Worm (Caenorhabditis elegans) whole organism, late embryonic: ENCODE measurements around the gene mans-4.

Source experiments
- K02D7.2 ChIP-seq: sonication (generic microtip); optimal IDR thresholded peaks from 2 replicates; lab custom pipeline; 2017; ENCODE audit warnings: mild to moderate bottlenecking, missing genetic modification characterization, missing compliant biosample characterization
- K09A11.1 ChIP-seq: sonication (generic microtip); optimal IDR thresholded peaks from 2 replicates; lab custom pipeline; 2017; ENCODE audit warnings: antibody characterized with exemption, mild to moderate bottlenecking, missing genetic modification characterization, missing compliant biosample characterization; ENCODE audit not compliant: insufficient read depth
- T23F11.4 ChIP-seq: fragments of 200-800 bp; sonication (Bioruptor generic); optimal IDR thresholded peaks from 2 replicates; lab custom pipeline; 2018; ENCODE audit warnings: mild to moderate bottlenecking, missing genetic modification characterization, missing compliant biosample characterization
- Y22D7AL.16 ChIP-seq: sonication (generic microtip); optimal IDR thresholded peaks from 2 replicates; lab custom pipeline; 2016; ENCODE audit warnings: missing genetic modification characterization, missing compliant biosample characterization
- ama-1 ChIP-seq: fragments of 150-350 bp; optimal IDR thresholded peaks from 2 replicates; lab custom pipeline; 2014
- ceh-19 ChIP-seq: fragments of 200-800 bp; sonication (Bioruptor generic); optimal IDR thresholded peaks from 2 replicates; lab custom pipeline; 2018; ENCODE audit warnings: mild to moderate bottlenecking, missing genetic modification characterization, missing compliant biosample characterization
- ceh-2 ChIP-seq: sonication (generic microtip); optimal IDR thresholded peaks from 2 replicates; lab custom pipeline; 2016; ENCODE audit warnings: missing genotype, missing genetic modification characterization, missing compliant biosample characterization
- ceh-22 ChIP-seq: sonication (generic microtip); optimal IDR thresholded peaks from 2 replicates; lab custom pipeline; 2017; ENCODE audit warnings: missing biosample characterization, missing genetic modification characterization
- ceh-24 ChIP-seq: sonication (generic microtip); optimal IDR thresholded peaks from 2 replicates; lab custom pipeline; 2016; ENCODE audit warnings: mild to moderate bottlenecking, missing genetic modification characterization, missing compliant biosample characterization
- ceh-30 ChIP-seq: fragments of 150-350 bp; optimal IDR thresholded peaks from 2 replicates; lab custom pipeline; 2014; ENCODE audit warnings: missing biosample characterization, missing genetic modification characterization
- ceh-31 ChIP-seq: sonication (generic microtip); optimal IDR thresholded peaks from 2 replicates; lab custom pipeline; 2016; ENCODE audit warnings: missing genetic modification characterization, missing compliant biosample characterization
- ceh-34 ChIP-seq: sonication (generic microtip); optimal IDR thresholded peaks from 2 replicates; lab custom pipeline; 2016; ENCODE audit warnings: mild to moderate bottlenecking, missing genetic modification characterization, missing compliant biosample characterization
- ceh-45 ChIP-seq: fragments of 200-800 bp; sonication (Bioruptor generic); IDR thresholded peaks from 2 replicates; pipeline ENCODE4 v1.3.6; 2022; ENCODE audit warnings: missing genetic modification reagents, missing genetic modification characterization, missing compliant biosample characterization
- ceh-48 ChIP-seq: sonication (generic microtip); optimal IDR thresholded peaks from 2 replicates; lab custom pipeline; 2016; ENCODE audit warnings: missing genetic modification characterization, inconsistent platforms, missing compliant biosample characterization
- ets-4 ChIP-seq: sonication (generic microtip); optimal IDR thresholded peaks from 2 replicates; lab custom pipeline; 2016; ENCODE audit warnings: missing genetic modification characterization, missing compliant biosample characterization
- eyg-1 ChIP-seq: sonication (generic microtip); optimal IDR thresholded peaks from 2 replicates; lab custom pipeline; 2016; ENCODE audit warnings: missing genotype, missing genetic modification characterization, missing compliant biosample characterization
- fax-1 ChIP-seq: sonication (generic microtip); optimal IDR thresholded peaks from 2 replicates; lab custom pipeline; 2016; ENCODE audit warnings: missing genotype, missing genetic modification characterization, missing compliant biosample characterization
- fkh-10 ChIP-seq: fragments of 150-350 bp; optimal IDR thresholded peaks from 2 replicates; lab custom pipeline; 2014; ENCODE audit warnings: missing biosample characterization, missing genetic modification reagents, missing genetic modification characterization
- gmeb-2 ChIP-seq: sonication (generic microtip); optimal IDR thresholded peaks from 2 replicates; lab custom pipeline; 2016; ENCODE audit warnings: missing genetic modification characterization, inconsistent platforms, missing compliant biosample characterization
- hlh-13 ChIP-seq: fragments of 200-800 bp; sonication (Bioruptor generic); optimal IDR thresholded peaks from 2 replicates; lab custom pipeline; 2018; ENCODE audit warnings: mild to moderate bottlenecking, missing genetic modification characterization, missing compliant biosample characterization
- hlh-30 ChIP-seq: sonication (generic microtip); optimal IDR thresholded peaks from 2 replicates; lab custom pipeline; 2017; ENCODE audit warnings: antibody characterized with exemption, missing genetic modification characterization, missing compliant biosample characterization; ENCODE audit not compliant: insufficient read depth
- hlh-6 ChIP-seq: sonication (generic microtip); optimal IDR thresholded peaks from 2 replicates; lab custom pipeline; 2016; ENCODE audit warnings: missing genotype, missing genetic modification characterization, missing compliant biosample characterization
- lim-6 ChIP-seq: sonication (generic microtip); optimal IDR thresholded peaks from 2 replicates; lab custom pipeline; 2016; ENCODE audit warnings: missing genetic modification characterization, missing compliant biosample characterization
- mec-3 ChIP-seq: sonication (generic microtip); optimal IDR thresholded peaks from 2 replicates; lab custom pipeline; 2016; ENCODE audit warnings: borderline replicate concordance, missing genetic modification characterization, missing compliant biosample characterization
- nhr-11 ChIP-seq: fragments of 150-350 bp; optimal IDR thresholded peaks from 2 replicates; lab custom pipeline; 2014; ENCODE audit warnings: missing biosample characterization, missing genetic modification characterization
- nhr-232 ChIP-seq: sonication (generic microtip); optimal IDR thresholded peaks from 2 replicates; lab custom pipeline; 2016; ENCODE audit warnings: missing genetic modification characterization, missing compliant biosample characterization
- odd-2 ChIP-seq: sonication (generic microtip); optimal IDR thresholded peaks from 2 replicates; lab custom pipeline; 2017; ENCODE audit warnings: antibody characterized with exemption, mild to moderate bottlenecking, missing genetic modification characterization, missing compliant biosample characterization
- pat-9 ChIP-seq: fragments of 200-800 bp; sonication (Bioruptor generic); optimal IDR thresholded peaks from 2 replicates; lab custom pipeline; 2018; ENCODE audit warnings: mild to moderate bottlenecking, missing genetic modification characterization, moderate library complexity, missing compliant biosample characterization
- pax-1 ChIP-seq: fragments of 150-350 bp; optimal IDR thresholded peaks from 2 replicates; lab custom pipeline; 2014; ENCODE audit warnings: missing biosample characterization, missing genetic modification characterization
- pqm-1 ChIP-seq: sonication (generic microtip); optimal IDR thresholded peaks from 2 replicates; lab custom pipeline; 2016; ENCODE audit warnings: missing genetic modification characterization, missing compliant biosample characterization
- rnt-1 ChIP-seq: sonication (generic microtip); optimal IDR thresholded peaks from 2 replicates; lab custom pipeline; 2016; ENCODE audit warnings: missing genetic modification characterization, missing compliant biosample characterization
- sdc-2 ChIP-seq: sonication (generic microtip); optimal IDR thresholded peaks from 2 replicates; lab custom pipeline; 2016; ENCODE audit warnings: missing genotype, missing genetic modification characterization, missing compliant biosample characterization
- sox-2 ChIP-seq: fragments of 200-800 bp; sonication (Bioruptor generic); IDR thresholded peaks from 2 replicates; pipeline ENCODE4 v1.3.6; 2022; ENCODE audit warnings: missing genetic modification reagents, missing genetic modification characterization, missing compliant biosample characterization
- sox-4 ChIP-seq: sonication (generic microtip); optimal IDR thresholded peaks from 2 replicates; lab custom pipeline; 2017; ENCODE audit warnings: mild to moderate bottlenecking, missing genetic modification characterization, inconsistent platforms, missing compliant biosample characterization
- syd-9 ChIP-seq: sonication (generic microtip); optimal IDR thresholded peaks from 2 replicates; lab custom pipeline; 2016; ENCODE audit warnings: mild to moderate bottlenecking, missing genetic modification characterization, moderate library complexity, missing compliant biosample characterization
- ttx-3 ChIP-seq: sonication (generic microtip); optimal IDR thresholded peaks from 2 replicates; lab custom pipeline; 2016; ENCODE audit warnings: missing genetic modification reagents, missing genetic modification characterization, missing compliant biosample characterization
- unc-3 ChIP-seq, 2 experiments: fragments of 200-800 bp in 1 of 2; sonication (Bioruptor generic) in 1 of 2; sonication (generic microtip) in 1 of 2; conservative IDR thresholded peaks in 1 of 2; optimal IDR thresholded peaks in 1 of 2; 2 replicates each; pipeline versions ENCODE4 v1.3.6 to Lab custom; 2016 to 2022; ENCODE audit warnings: missing compliant biosample characterization in 2 of 2, missing genetic modification characterization in 2 of 2, missing genetic modification reagents in 1 of 2
- unc-55 ChIP-seq: sonication (generic microtip); optimal IDR thresholded peaks from 2 replicates; lab custom pipeline; 2017; ENCODE audit warnings: missing biosample characterization, missing genetic modification reagents, missing genetic modification characterization
- unc-86 ChIP-seq: sonication (generic microtip); optimal IDR thresholded peaks from 2 replicates; lab custom pipeline; 2016; ENCODE audit warnings: missing genetic modification characterization, missing compliant biosample characterization

The mans-4 gene

DNA sequence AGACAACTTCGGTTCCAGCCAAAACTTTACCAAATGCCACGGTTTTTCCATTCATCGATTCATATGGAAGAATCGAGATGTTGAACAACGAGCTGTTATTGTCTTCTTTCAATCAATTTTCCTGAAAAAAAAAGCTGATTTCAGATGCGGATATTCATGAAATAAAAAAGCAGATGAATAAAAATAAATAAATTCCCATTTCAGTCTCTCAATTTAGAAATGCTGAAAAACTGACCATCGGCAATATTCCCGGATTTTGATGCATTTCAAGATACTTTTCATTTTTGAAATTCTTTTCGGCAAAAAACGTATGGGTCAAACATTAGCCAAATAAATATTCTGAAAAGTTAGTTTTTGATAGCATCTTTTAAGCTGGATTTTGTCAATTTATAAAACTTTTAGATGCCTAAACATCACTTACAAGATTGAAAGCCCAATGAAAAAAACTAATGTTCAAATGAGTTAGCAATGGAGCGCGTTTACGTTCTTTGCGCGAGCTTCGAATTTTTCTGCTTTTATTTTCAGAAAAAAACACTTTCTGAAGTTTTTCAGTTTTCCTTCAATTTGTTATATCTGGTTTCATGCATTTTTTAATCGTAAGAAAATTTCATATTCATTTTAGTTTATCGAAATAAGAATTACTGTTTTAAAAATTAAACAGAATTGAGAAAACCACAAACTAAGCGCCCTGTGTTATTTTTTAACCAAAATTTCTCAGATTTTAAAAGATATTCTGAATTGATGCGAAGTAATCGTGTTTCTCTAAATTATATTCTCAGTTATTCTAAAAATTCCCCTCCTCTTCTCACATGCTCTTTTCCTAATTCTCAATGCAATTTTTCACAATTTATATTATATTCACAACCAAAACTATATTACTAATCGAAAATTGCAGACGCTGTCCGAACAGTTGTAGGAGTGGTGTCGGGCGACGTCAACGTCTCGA is 26.0 kb upstream of the mans-4 start, which contains the start of the genes C01F6.14 and fem-3:
C01F6.14 (minus strand) TSS at position 51 of the 946 bp plus-strand sequence.
fem-3 (plus strand) TSS at position 896 of the 946 bp plus-strand sequence.
- no peak for TF ChIP-seq unc-3 (GFP tag; conservative IDR thresholded peaks at IDR 0.05; lab: Robert Waterston, UW)
- no peak for TF ChIP-seq unc-3 (tag; optimal IDR thresholded peaks at IDR 0.05; lab: Kevin White, UChicago)
- no peak for TF ChIP-seq ceh-31 (tag; lab: Kevin White, UChicago)
- no peak for TF ChIP-seq fax-1 (tag; lab: Kevin White, UChicago)
- TF ChIP-seq K09A11.1: no peak
- no peak for TF ChIP-seq K02D7.2
- no peak for TF ChIP-seq sox-4
- no peak for TF ChIP-seq ceh-34
- TF ChIP-seq pqm-1 (tag; lab: Kevin White, UChicago): no peak
- no peak for TF ChIP-seq ceh-45
- TF ChIP-seq syd-9 (tag; lab: Kevin White, UChicago): no peak
- no peak for TF ChIP-seq ceh-2 (tag; lab: Kevin White, UChicago)
- no peak for TF ChIP-seq hlh-13 (GFP tag; lab: Kevin White, UChicago)
- TF ChIP-seq unc-86 (tag; lab: Kevin White, UChicago): no peak
- no peak for TF ChIP-seq nhr-232
- TF ChIP-seq hlh-6: no peak
- TF ChIP-seq ceh-22 (tag; lab: Kevin White, UChicago): no peak
- TF ChIP-seq ceh-48 (tag; lab: Kevin White, UChicago): no peak

DNA sequence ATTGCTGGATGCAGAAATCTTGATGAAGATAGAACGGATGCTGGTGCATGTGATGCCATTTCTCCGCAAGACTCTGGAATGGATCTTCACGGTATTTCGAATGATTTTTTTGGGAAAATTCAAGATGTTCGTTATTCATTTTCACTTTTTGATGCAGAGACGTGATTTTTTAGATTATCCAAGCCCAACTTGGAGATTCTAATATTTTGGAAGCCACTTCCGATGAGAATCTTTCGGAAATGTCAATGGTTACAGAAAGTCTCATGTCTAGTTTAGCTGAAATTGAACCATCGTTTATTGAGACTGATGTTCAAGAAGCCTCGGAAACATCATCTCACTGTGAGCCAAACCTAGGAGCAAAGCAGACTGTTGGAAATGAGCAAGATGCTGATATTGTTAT is 22.5 kb upstream of the mans-4 start:
- TF ChIP-seq pax-1 (tag; lab: Kevin White, UChicago) (no peak), ceh-22 (tag; lab: Kevin White, UChicago) (no peak), ceh-45 (no peak), fkh-10 (no peak), pqm-1 (tag; lab: Kevin White, UChicago) (no peak), unc-55 (GFP tag; lab: Kevin White, UChicago) (no peak), ets-4 (tag; lab: Kevin White, UChicago) (no peak), sox-2 (GFP tag; lab: Robert Waterston, UW) (no peak), ttx-3 (no peak), ceh-19 (no peak), T23F11.4 (no peak), nhr-11 (tag; lab: Kevin White, UChicago) (no peak), sox-4 (no peak), ceh-30 (tag; lab: Kevin White, UChicago) (no peak), sdc-2 (tag; lab: Kevin White, UChicago) (no peak)

DNA sequence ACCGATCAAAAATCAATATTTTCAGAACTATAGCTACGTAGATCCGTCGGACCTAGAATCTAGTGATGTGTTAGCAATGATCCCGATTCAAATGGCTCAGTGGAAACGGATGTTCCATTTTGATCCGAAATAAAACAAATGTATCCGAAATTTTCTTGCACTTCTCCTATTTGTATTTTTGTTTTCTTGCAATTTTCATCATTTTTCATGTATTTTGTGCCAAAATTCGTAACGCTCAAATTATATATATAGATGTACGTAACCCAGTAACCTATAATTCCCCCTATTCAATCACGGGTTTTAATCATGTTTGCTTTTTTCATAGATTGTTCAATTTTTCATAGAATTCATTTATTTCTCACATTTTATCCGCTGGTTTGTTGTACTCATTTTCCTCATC is 20.6 kb upstream of the mans-4 start, which contains the start of gene gldi-10:
gldi-10 (plus strand) TSS at position 301 of the 400 bp plus-strand sequence.
- no peak for TF ChIP-seq T23F11.4
- TF ChIP-seq K09A11.1: no peak
- no peak for TF ChIP-seq odd-2 (tag; lab: Kevin White, UChicago)
- no peak for TF ChIP-seq lim-6 (tag; lab: Kevin White, UChicago)
- no peak for TF ChIP-seq ceh-19
- TF ChIP-seq, all 69 proteins: peak for 0

ce11 chrIV:9096160-9096879 is 18.0 kb upstream of the mans-4 start, which contains the start of the genes znf-706 and cpna-3:
Gene znf-706, minus strand, starts transcription at chrIV:9096231.
Gene cpna-3, plus strand, starts transcription at chrIV:9096842.
- TF ChIP-seq nhr-11 (tag; lab: Kevin White, UChicago): no peak
- TF ChIP-seq ceh-34: peak; percentile 18
- TF ChIP-seq eyg-1 (tag; lab: Kevin White, UChicago): no peak
- TF ChIP-seq Y22D7AL.16 (tag; lab: Kevin White, UChicago): no peak
- TF ChIP-seq rnt-1 (tag; lab: Kevin White, UChicago): no peak
- TF ChIP-seq ceh-30 (tag; lab: Kevin White, UChicago): no peak
- no peak for TF ChIP-seq gmeb-2 (tag; lab: Kevin White, UChicago)
- no peak for TF ChIP-seq odd-2 (tag; lab: Kevin White, UChicago)
- peak; percentile 38 for TF ChIP-seq hlh-30 (tag; lab: Kevin White, UChicago)
- TF ChIP-seq pax-1 (tag; lab: Kevin White, UChicago): no peak
- TF ChIP-seq ceh-22 (tag; lab: Kevin White, UChicago): no peak
- TF ChIP-seq mec-3 (tag; lab: Kevin White, UChicago): no peak
- TF ChIP-seq ama-1 (lab: Kevin White, UChicago): no peak
- TF ChIP-seq hlh-6: no peak
- no peak for TF ChIP-seq pat-9 (tag; lab: Kevin White, UChicago)
- TF ChIP-seq ceh-24: no peak
